Fruit fly (Drosophila melanogaster) whole organism, embryonic: ENCODE results near the gene Pp2A-29B.

Experiments used
- BtbVII ChIP-seq: fragments of 200-800 bp; sonication (Bioruptor generic); optimal IDR thresholded peaks from 3 replicates; lab custom pipeline; 2017; ENCODE audit warnings: missing biosample characterization, mild to moderate bottlenecking, missing genetic modification characterization
- CG10462 ChIP-seq: fragments of 200-800 bp; sonication (Bioruptor generic); optimal IDR thresholded peaks from 2 replicates; lab custom pipeline; 2016; ENCODE audit warnings: missing biosample characterization, missing genetic modification characterization
- CG10543 ChIP-seq: fragments of 200-800 bp; sonication (Bioruptor generic); optimal IDR thresholded peaks from 3 replicates; lab custom pipeline; 2017; ENCODE audit warnings: missing biosample characterization, mild to moderate bottlenecking, missing genetic modification characterization, moderate library complexity
- CG10979 ChIP-seq: fragments of 200-800 bp; sonication (Bioruptor generic); optimal IDR thresholded peaks from 2 replicates; lab custom pipeline; 2018; ENCODE audit warnings: missing biosample characterization, mild to moderate bottlenecking, missing genetic modification characterization, moderate library complexity
- CG11085 ChIP-seq: fragments of 200-800 bp; sonication (Bioruptor generic); IDR thresholded peaks from 2 replicates; pipeline ENCODE4 v1.3.6; 2022; ENCODE audit warnings: missing biosample characterization, missing genetic modification characterization
- CG11504 ChIP-seq: fragments of 200-800 bp; sonication (Bioruptor generic); optimal IDR thresholded peaks from 3 replicates; lab custom pipeline; 2019; ENCODE audit warnings: missing biosample characterization, mild to moderate bottlenecking, missing genetic modification characterization, moderate library complexity
- CG12071 ChIP-seq: fragments of 200-800 bp; sonication (Bioruptor generic); optimal IDR thresholded peaks from 3 replicates; lab custom pipeline; 2018; ENCODE audit warnings: missing biosample characterization, mild to moderate bottlenecking, missing genetic modification characterization
- CG13296 ChIP-seq: fragments of 200-800 bp; sonication (Bioruptor generic); optimal IDR thresholded peaks from 3 replicates; lab custom pipeline; 2018; ENCODE audit warnings: missing biosample characterization, mild to moderate bottlenecking, missing genetic modification characterization
- CG13775 ChIP-seq: fragments of 200-800 bp; sonication (Bioruptor generic); optimal IDR thresholded peaks from 3 replicates; lab custom pipeline; 2017; ENCODE audit warnings: missing biosample characterization, mild to moderate bottlenecking, missing genetic modification characterization
- CG17568 ChIP-seq: fragments of 200-800 bp; sonication (Bioruptor generic); optimal IDR thresholded peaks from 2 replicates; lab custom pipeline; 2018; ENCODE audit warnings: missing biosample characterization, mild to moderate bottlenecking, missing genetic modification characterization, moderate library complexity
- CG2129 ChIP-seq: fragments of 200-800 bp; sonication (Bioruptor generic); IDR thresholded peaks from 2 replicates; pipeline ENCODE4 v1.3.6; 2022; ENCODE audit warnings: missing biosample characterization, missing genetic modification characterization; ENCODE audit not compliant: partially characterized antibody
- CG30403 ChIP-seq: fragments of 200-800 bp; sonication (Bioruptor generic); optimal IDR thresholded peaks from 3 replicates; lab custom pipeline; 2016; ENCODE audit warnings: missing biosample characterization, missing genetic modification characterization
- CG33213 ChIP-seq: fragments of 200-800 bp; sonication (Bioruptor generic); optimal IDR thresholded peaks from 3 replicates; lab custom pipeline; 2016; ENCODE audit warnings: missing biosample characterization, missing genetic modification characterization
- CG34422 ChIP-seq: fragments of 200-800 bp; sonication (Bioruptor generic); IDR thresholded peaks from 3 replicates; pipeline ENCODE4 v1.3.6; 2022; ENCODE audit warnings: missing biosample characterization, missing genetic modification characterization
- CG3726 ChIP-seq: fragments of 200-800 bp; sonication (Bioruptor generic); IDR thresholded peaks from 3 replicates; pipeline ENCODE4, ENCODE4 v1.3.6; 2022; ENCODE audit warnings: missing biosample characterization, missing genetic modification characterization
- CG6791 ChIP-seq: fragments of 200-800 bp; sonication (Bioruptor generic); IDR thresholded peaks from 3 replicates; pipeline ENCODE4 v1.3.6; 2022; ENCODE audit warnings: missing biosample characterization, missing genetic modification characterization; ENCODE audit not compliant: partially characterized antibody
- CG7839 ChIP-seq: fragments of 200-800 bp; sonication (Bioruptor generic); optimal IDR thresholded peaks from 3 replicates; lab custom pipeline; 2018; ENCODE audit warnings: missing biosample characterization, mild to moderate bottlenecking, missing genetic modification characterization, moderate library complexity
- Dek ChIP-seq: fragments of 200-800 bp; sonication (Bioruptor generic); optimal IDR thresholded peaks from 3 replicates; lab custom pipeline; 2019; ENCODE audit warnings: missing biosample characterization, mild to moderate bottlenecking, missing genetic modification characterization, moderate library complexity
- Fer1 ChIP-seq: fragments of 200-800 bp; sonication (Bioruptor generic); optimal IDR thresholded peaks from 2 replicates; lab custom pipeline; 2017; ENCODE audit warnings: missing biosample characterization, mild to moderate bottlenecking, missing genetic modification characterization
- Hmr ChIP-seq: fragments of 200-800 bp; sonication (Bioruptor generic); optimal IDR thresholded peaks from 3 replicates; lab custom pipeline; 2017; ENCODE audit warnings: mild to moderate bottlenecking, missing biosample characterization, missing genetic modification reagents, missing genetic modification characterization
- Hmx ChIP-seq: fragments of 200-800 bp; sonication (Bioruptor generic); optimal IDR thresholded peaks from 2 replicates; lab custom pipeline; 2016; ENCODE audit warnings: missing biosample characterization, missing genetic modification characterization
- Med ChIP-seq: fragments of 200-800 bp; sonication (Bioruptor generic); peaks from one replicate; lab custom pipeline; 2016; ENCODE audit warnings: missing biosample characterization, missing genetic modification characterization, mild to moderate bottlenecking, inconsistent platforms, moderate library complexity
- Optix ChIP-seq: fragments of 200-800 bp; sonication (Bioruptor generic); IDR thresholded peaks from 3 replicates; pipeline ENCODE4 v1.3.6; 2022; ENCODE audit warnings: missing biosample characterization, missing genetic modification characterization
- PHDP ChIP-seq: fragments of 200-800 bp; sonication (Bioruptor generic); optimal IDR thresholded peaks from 3 replicates; lab custom pipeline; 2018; ENCODE audit warnings: missing biosample characterization, mild to moderate bottlenecking, missing genetic modification characterization, moderate library complexity
- Ptx1 ChIP-seq: fragments of 200-800 bp; sonication (Bioruptor generic); IDR thresholded peaks from 2 replicates; pipeline ENCODE4 v1.3.6; 2022; ENCODE audit warnings: missing biosample characterization, missing genetic modification characterization
- TFAM ChIP-seq: fragments of 200-800 bp; sonication (Bioruptor generic); optimal IDR thresholded peaks from 2 replicates; lab custom pipeline; 2017; ENCODE audit warnings: missing biosample characterization, missing genetic modification characterization, inconsistent platforms
- Vsx1 ChIP-seq: fragments of 200-800 bp; sonication (Bioruptor generic); optimal IDR thresholded peaks from 2 replicates; lab custom pipeline; 2017; ENCODE audit warnings: missing biosample characterization, mild to moderate bottlenecking, missing genetic modification characterization, missing genetic modification reagents
- aop ChIP-seq: fragments of 200-800 bp; sonication (Bioruptor generic); IDR thresholded peaks from 2 replicates; pipeline ENCODE4 v1.3.6; 2022; ENCODE audit warnings: missing biosample characterization, missing genetic modification characterization
- bigmax ChIP-seq: fragments of 200-800 bp; sonication (Bioruptor generic); optimal IDR thresholded peaks from 2 replicates; lab custom pipeline; 2018; ENCODE audit warnings: missing biosample characterization, mild to moderate bottlenecking, missing genetic modification characterization
- chinmo ChIP-seq: fragments of 200-800 bp; sonication (Bioruptor generic); IDR thresholded peaks from 4 replicates; pipeline ENCODE4 v1.3.6; 2022; ENCODE audit warnings: missing biosample characterization, missing genetic modification characterization; ENCODE audit not compliant: partially characterized antibody
- chn ChIP-seq: fragments of 200-800 bp; sonication (Bioruptor generic); optimal IDR thresholded peaks from 2 replicates; lab custom pipeline; 2016; ENCODE audit warnings: missing biosample characterization, missing genetic modification characterization
- dimm ChIP-seq: fragments of 200-800 bp; sonication (Bioruptor generic); IDR thresholded peaks from 2 replicates; pipeline ENCODE4 v1.3.6; 2022; ENCODE audit warnings: missing biosample characterization, missing genetic modification characterization
- dpn ChIP-seq, 2 experiments: fragments of 200-800 bp; sonication (Bioruptor generic); optimal IDR thresholded peaks; 3 replicates each; lab custom pipeline; 2016; ENCODE audit warnings: missing biosample characterization in 2 of 2, missing genetic modification characterization in 2 of 2
- ems ChIP-seq: fragments of 200-800 bp; sonication (Bioruptor generic); optimal IDR thresholded peaks from 3 replicates; lab custom pipeline; 2016; ENCODE audit warnings: missing biosample characterization, missing genetic modification characterization
- gro ChIP-seq: fragments of 200-800 bp; sonication (Bioruptor generic); optimal IDR thresholded peaks from 2 replicates; lab custom pipeline; 2016; ENCODE audit warnings: missing biosample characterization, missing genetic modification characterization
- h ChIP-seq: fragments of >200 bp; optimal IDR thresholded peaks from 2 replicates; lab custom pipeline; 2017
- hkb ChIP-seq, 2 experiments: fragments of 200-800 bp in 1 of 2; fragments of >200 bp in 1 of 2; sonication (Bioruptor generic) in 1 of 2; IDR thresholded peaks in 1 of 2; optimal IDR thresholded peaks in 1 of 2; 2 replicates each; pipeline versions ENCODE4 v1.3.6 to Lab custom; 2017 to 2022; ENCODE audit warnings: missing biosample characterization in 1 of 2, missing genetic modification characterization in 1 of 2
- insv ChIP-seq, 2 experiments: fragments of 200-800 bp; sonication (Bioruptor generic); optimal IDR thresholded peaks; 3 replicates each; lab custom pipeline; 2016 to 2018; ENCODE audit warnings: missing biosample characterization in 2 of 2, missing genetic modification characterization in 2 of 2
- jigr1 ChIP-seq: fragments of 200-800 bp; sonication (Bioruptor generic); IDR thresholded peaks from 3 replicates; pipeline ENCODE4 v1.3.6; 2022; ENCODE audit warnings: missing biosample characterization, missing genetic modification characterization
- klu ChIP-seq: fragments of 200-800 bp; sonication (Bioruptor generic); IDR thresholded peaks from 2 replicates; pipeline ENCODE4 v1.3.6; 2022; ENCODE audit warnings: missing biosample characterization, missing genetic modification characterization
- lov ChIP-seq, 2 experiments: fragments of 200-800 bp in 1 of 2; fragments of >200 bp in 1 of 2; sonication (Bioruptor generic) in 1 of 2; IDR thresholded peaks in 1 of 2; optimal IDR thresholded peaks in 1 of 2; 2 replicates in 1 of 2; 3 replicates in 1 of 2; pipeline versions ENCODE4 v1.3.6 to Lab custom; 2017 to 2022; ENCODE audit warnings: missing biosample characterization in 1 of 2, missing genetic modification characterization in 1 of 2
- prd ChIP-seq, 3 experiments: fragments of >200 bp in 2 of 3; fragments of 200-800 bp in 1 of 3; sonication (Bioruptor generic) in 1 of 3; optimal IDR thresholded peaks in 2 of 3; IDR thresholded peaks in 1 of 3; 2 replicates in 2 of 3; 3 replicates in 1 of 3; pipeline versions ENCODE4 v1.3.6 to Lab custom; 2017 to 2022; ENCODE audit warnings: missing biosample characterization in 1 of 3, missing genetic modification characterization in 1 of 3
- pzg ChIP-seq: fragments of 200-800 bp; sonication (Bioruptor generic); optimal IDR thresholded peaks from 3 replicates; lab custom pipeline; 2018; ENCODE audit warnings: missing biosample characterization, mild to moderate bottlenecking, missing genetic modification characterization, moderate library complexity
- tll ChIP-seq, 2 experiments: fragments of 200-800 bp in 1 of 2; fragments of >200 bp in 1 of 2; sonication (Bioruptor generic) in 1 of 2; optimal IDR thresholded peaks; 2 replicates each; lab custom pipeline; 2017 to 2019; ENCODE audit warnings: missing biosample characterization in 2 of 2, missing genetic modification characterization in 2 of 2, mild to moderate bottlenecking in 1 of 2, moderate library complexity in 1 of 2
- tx ChIP-seq: fragments of 200-800 bp; sonication (Bioruptor generic); optimal IDR thresholded peaks from 2 replicates; lab custom pipeline; 2016; ENCODE audit warnings: missing biosample characterization, missing genetic modification characterization
- vvl ChIP-seq: fragments of 200-800 bp; sonication (Bioruptor generic); IDR thresholded peaks from 2 replicates; pipeline ENCODE4 v1.3.6; 2022; ENCODE audit warnings: missing biosample characterization, missing genetic modification characterization
- wek ChIP-seq: fragments of 200-800 bp; sonication (Bioruptor generic); optimal IDR thresholded peaks from 3 replicates; lab custom pipeline; 2018; ENCODE audit warnings: missing biosample characterization, mild to moderate bottlenecking, missing genetic modification characterization, moderate library complexity
- wor ChIP-seq: fragments of 200-800 bp; sonication (Bioruptor generic); IDR thresholded peaks from 2 replicates; pipeline ENCODE4 v1.3.6; 2022; ENCODE audit warnings: missing biosample characterization, missing genetic modification characterization
- zfh2 ChIP-seq: fragments of 200-800 bp; sonication (Bioruptor generic); optimal IDR thresholded peaks from 2 replicates; lab custom pipeline; 2016; ENCODE audit warnings: missing biosample characterization, missing genetic modification characterization

Pp2A-29B gene

DNA sequence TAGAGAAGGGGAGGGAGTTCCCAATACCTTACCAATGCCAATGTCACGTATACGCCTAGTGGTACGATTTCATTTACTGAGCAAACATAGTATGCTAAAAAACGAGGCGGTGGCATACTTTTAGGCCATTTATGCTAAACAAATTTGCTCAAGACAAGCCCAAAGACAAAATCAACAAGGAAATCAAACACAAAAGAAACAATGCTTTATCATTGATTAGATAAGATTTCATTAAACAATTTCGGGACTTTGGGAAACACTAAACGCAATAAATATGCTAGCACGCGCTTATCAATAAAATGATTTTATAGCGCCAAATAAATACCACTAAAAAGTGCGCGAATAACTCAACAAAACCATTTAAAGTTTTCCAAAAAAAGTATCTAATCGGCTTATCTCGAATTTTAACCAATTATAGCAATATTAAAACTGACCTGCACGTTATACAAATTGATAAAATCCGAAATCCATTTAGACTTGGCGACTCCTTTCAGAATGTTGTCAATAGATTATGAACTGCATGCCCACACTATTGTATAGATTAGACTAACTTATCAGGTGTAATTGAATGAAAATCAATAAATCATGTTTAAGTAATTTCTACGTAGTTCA is 15.2 kb upstream of the Pp2A-29B start (continued):
- TF ChIP-seq klu (no peak), Ptx1 (GFP tag; lab: Robert Waterston, UW) (no peak), CG13296 (GFP tag; lab: Kevin White, UChicago) (peak; percentile 74), jigr1 (GFP tag; lab: Robert Waterston, UW) (no peak), CG7839 (tag; lab: Kevin White, UChicago) (peak; percentile 27), chn (GFP tag; lab: Kevin White, UChicago) (no peak), CG17568 (GFP tag; lab: Kevin White, UChicago) (peak; percentile 54), dimm (GFP tag; lab: Robert Waterston, UW) (no peak), CG10979 (no peak), CG11504 (tag; lab: Kevin White, UChicago) (no peak), PHDP (peak; percentile 69), CG33213 (GFP tag; lab: Kevin White, UChicago) (no peak), Dek (tag; lab: Kevin White, UChicago) (peak; percentile 41), Med (GFP tag; lab: Kevin White, UChicago) (peak; percentile 86), CG30403 (GFP tag; lab: Kevin White, UChicago) (no peak), CG2129 (GFP tag; lab: Robert Waterston, UW) (no peak), dpn (GFP tag; optimal IDR thresholded peaks at IDR 0.05; lab: Kevin White, UChicago) (peak in 1 of 2 experiments; percentile 21), gro (GFP tag; lab: Kevin White, UChicago) (peak; percentile 62), vvl (GFP tag; lab: Robert Waterston, UW) (no peak), CG11085 (no peak), Fer1 (GFP tag; lab: Kevin White, UChicago) (peak; percentile 75), lov (optimal IDR thresholded peaks at IDR 0.05; lab: Kevin White, UChicago) (no peak), lov (GFP tag; IDR thresholded peaks at IDR 0.05; lab: Robert Waterston, UW) (no peak), BtbVII (peak; percentile 57), Optix (no peak), wor (no peak), CG10462 (no peak), bigmax (GFP tag; lab: Kevin White, UChicago) (no peak), aop (GFP tag; lab: Robert Waterston, UW) (no peak), pzg (no peak), Hmr (GFP tag; lab: Kevin White, UChicago) (peak; percentile 74), h (lab: Kevin White, UChicago) (no peak), insv (GFP tag; optimal IDR thresholded peaks at IDR 0.05; lab: Kevin White, UChicago) (no peak), chinmo (GFP tag; lab: Robert Waterston, UW) (no peak), tx (GFP tag; lab: Kevin White, UChicago) (no peak), wek (GFP tag; lab: Kevin White, UChicago) (peak; percentile 52), zfh2 (no peak), hkb (optimal IDR thresholded peaks at IDR 0.05; lab: Kevin White, UChicago) (no peak), hkb (GFP tag; IDR thresholded peaks at IDR 0.05; lab: Robert Waterston, UW) (peak; percentile 72), Hmx (GFP tag; lab: Kevin White, UChicago) (no peak), CG13775 (no peak), CG6791 (no peak), CG12071 (GFP tag; lab: Kevin White, UChicago) (peak; percentile 70), ems (GFP tag; lab: Kevin White, UChicago) (no peak), CG34422 (GFP tag; lab: Robert Waterston, UW) (no peak), Vsx1 (GFP tag; lab: Kevin White, UChicago) (peak; percentile 51), CG10543 (GFP tag; lab: Kevin White, UChicago) (peak; percentile 51), TFAM (no peak), tll (GFP tag; optimal IDR thresholded peaks at IDR 0.05; lab: Kevin White, UChicago) (no peak), CG3726 (no peak), prd (optimal IDR thresholded peaks at IDR 0.05; lab: Kevin White, UChicago) (no peak), prd (GFP tag; IDR thresholded peaks at IDR 0.05; lab: Robert Waterston, UW) (no peak)
